Worm (Caenorhabditis elegans) whole organism, L4/young adult: ENCODE measurements around the gene clec-221.

Experiments used
- W03F9.2 ChIP-seq: fragments of 150-350 bp; optimal IDR thresholded peaks from 2 replicates; lab custom pipeline; 2014; ENCODE audit warnings: missing biosample characterization, missing genetic modification characterization
- dao-5 ChIP-seq: sonication (generic microtip); optimal IDR thresholded peaks from 2 replicates; lab custom pipeline; 2016; ENCODE audit warnings: missing genotype, missing genetic modification characterization, moderate library complexity, missing compliant biosample characterization
- him-1 ChIP-seq: sonication (generic microtip); optimal IDR thresholded peaks from 2 replicates; lab custom pipeline; 2016; ENCODE audit warnings: missing genotype, missing genetic modification reagents, missing genetic modification characterization, missing compliant biosample characterization

The clec-221 gene

DNA sequence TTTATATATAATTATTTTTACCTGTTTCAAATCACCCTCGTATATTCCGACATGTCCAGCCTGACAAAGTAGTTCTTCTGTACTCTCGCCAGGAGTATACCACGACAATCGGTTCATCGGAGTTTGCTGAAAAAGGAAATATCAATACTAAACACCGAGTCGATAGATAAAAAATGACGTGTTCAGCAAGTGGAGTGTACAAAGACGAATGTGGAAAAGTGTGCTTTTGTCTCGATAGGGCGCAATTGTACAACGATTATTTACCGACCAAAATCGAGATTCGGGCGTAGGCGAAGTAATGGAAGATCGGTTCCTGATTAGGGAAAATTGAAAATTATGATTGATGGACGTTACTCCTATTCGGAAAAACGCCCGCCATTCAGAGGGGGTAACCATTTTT is 6.3 kb upstream of the clec-221 start, which contains the start of gene vps-36:
Gene vps-36 (minus strand): TSS at position 126 of the 400 bp plus-strand sequence.
- TF ChIP-seq dao-5 (tag; lab: Kevin White, UChicago) (no peak), him-1 (tag; lab: Kevin White, UChicago) (no peak), W03F9.2 (tag; lab: Kevin White, UChicago) (no peak)

DNA sequence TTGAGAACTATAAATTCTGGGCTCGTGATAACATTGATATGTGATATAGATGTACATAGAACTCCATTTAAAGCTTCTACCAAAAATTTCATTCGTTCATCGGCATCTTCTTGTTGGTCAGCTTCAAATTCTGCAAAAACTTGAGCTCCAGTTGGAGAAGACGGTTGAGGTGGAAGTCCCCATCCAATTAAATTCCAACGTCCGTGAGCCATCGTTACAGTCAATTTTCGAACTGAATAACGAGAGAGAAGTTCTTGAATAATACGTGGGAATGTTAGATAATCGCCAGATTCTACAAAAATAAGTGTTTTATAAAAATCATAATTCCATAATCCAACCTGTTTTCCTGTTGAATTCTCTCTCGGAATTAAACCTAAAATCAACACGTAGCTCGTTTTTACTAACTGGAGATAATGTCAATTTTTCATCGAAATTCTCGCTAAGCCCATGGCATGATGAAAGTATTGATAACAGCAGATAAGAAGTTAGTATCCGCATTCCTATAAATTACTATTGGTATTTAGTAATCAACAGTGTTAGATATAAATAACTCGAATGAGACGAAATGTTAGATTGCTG is 4.2 kb upstream of the clec-221 start, which contains the start of gene pigt-1:
Gene pigt-1 (minus strand): TSS at position 500 of the 579 bp plus-strand sequence.
- no peak for TF ChIP-seq dao-5 (tag; lab: Kevin White, UChicago)
- TF ChIP-seq him-1 (tag; lab: Kevin White, UChicago), result no peak
- peak; percentile 11 for TF ChIP-seq W03F9.2 (tag; lab: Kevin White, UChicago)

ce11 chrV:10955681-10956476 is 1.6 kb upstream of the clec-221 start, which contains the start of gene F17C11.13:
TSS of gene F17C11.13 (plus strand) at chrV:10955923.
- TF ChIP-seq W03F9.2 (tag; lab: Kevin White, UChicago), result no peak
- no peak for TF ChIP-seq him-1 (tag; lab: Kevin White, UChicago)
- no peak for TF ChIP-seq dao-5 (tag; lab: Kevin White, UChicago)

- no peak for TF ChIP-seq him-1 (tag; lab: Kevin White, UChicago)
Measured at ce11 chrV:10954832-10955231, 598 bp upstream of the clec-221 start, which contains the start of gene F17C11.6. TSS of gene F17C11.6 (plus strand) at chrV:10955121.

- no peak for TF ChIP-seq W03F9.2 (tag; lab: Kevin White, UChicago)
- TF ChIP-seq dao-5 (tag; lab: Kevin White, UChicago), result no peak
- no peak for TF ChIP-seq him-1 (tag; lab: Kevin White, UChicago)
Measured at ce11 chrV:10953471-10954155, 621 bp downstream of the clec-221 start.

DNA sequence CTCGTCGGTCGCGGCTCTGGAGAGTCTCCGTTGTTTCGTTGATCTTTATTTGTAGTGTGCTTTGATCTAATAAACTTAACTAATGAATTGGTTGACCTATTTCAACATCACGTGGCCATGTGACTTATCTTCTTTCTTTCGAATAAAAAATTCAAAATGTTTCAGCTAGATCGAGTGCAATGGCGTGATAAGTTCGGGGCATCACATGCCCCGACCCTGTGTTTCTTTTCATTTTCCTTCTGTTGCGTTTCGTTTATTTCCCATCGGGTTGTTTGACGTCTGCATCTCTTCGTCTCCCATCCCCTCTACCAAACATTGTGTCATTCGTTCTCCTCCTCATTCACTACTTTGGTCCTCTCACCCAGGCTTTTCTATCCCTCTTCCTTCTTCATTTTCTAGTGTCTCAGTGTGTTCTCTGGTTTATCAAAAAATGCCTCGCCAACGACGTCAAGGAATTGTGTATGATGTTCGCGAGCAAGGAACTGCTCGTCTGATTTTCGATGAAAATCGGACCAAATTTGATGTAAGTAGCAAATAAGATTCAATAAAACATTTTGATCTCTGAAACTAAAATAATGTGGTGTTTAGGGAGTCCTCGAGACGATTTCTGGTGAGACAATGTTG is 2.5 kb downstream of the clec-221 start, which contains the start of gene F17C11.4:
Gene F17C11.4 (plus strand): TSS at position 206 of the 624 bp plus-strand sequence.
- no peak for TF ChIP-seq dao-5 (tag; lab: Kevin White, UChicago)
- TF ChIP-seq W03F9.2 (tag; lab: Kevin White, UChicago), result peak; percentile 62

DNA sequence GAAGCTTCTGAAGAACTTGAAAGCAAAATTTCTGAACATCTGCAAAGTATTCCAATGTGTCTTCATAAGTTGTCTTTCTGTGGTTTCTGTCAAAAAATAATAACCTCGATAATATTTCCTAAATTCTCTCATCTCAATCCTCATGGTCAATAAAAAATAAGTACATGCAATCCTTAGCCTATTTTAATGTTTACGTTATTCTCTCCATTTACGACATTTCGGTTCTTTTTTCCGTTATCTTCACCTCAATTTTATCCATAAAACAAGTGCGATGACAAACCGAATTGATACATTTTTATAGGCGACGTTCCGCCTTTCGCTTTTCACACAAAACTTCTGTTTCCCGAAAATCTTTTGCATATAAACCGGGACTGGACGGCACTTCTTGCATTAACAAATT is 4.7 kb downstream of the clec-221 start, which contains the start of gene col-153:
Gene col-153 (plus strand): TSS at position 301 of the 400 bp plus-strand sequence.
- no peak for TF ChIP-seq dao-5 (tag; lab: Kevin White, UChicago)
- TF ChIP-seq W03F9.2 (tag; lab: Kevin White, UChicago), result no peak
- TF ChIP-seq him-1 (tag; lab: Kevin White, UChicago), result no peak

- TF ChIP-seq him-1 (tag; lab: Kevin White, UChicago) (no peak), W03F9.2 (tag; lab: Kevin White, UChicago) (no peak), dao-5 (tag; lab: Kevin White, UChicago) (no peak)
Measured at ce11 chrV:10947930-10948329, 6.3 kb downstream of the clec-221 start, which contains the start of gene F17C11.2. TSS of gene F17C11.2 (plus strand) at chrV:10948230.

- TF ChIP-seq him-1 (tag; lab: Kevin White, UChicago), result no peak
- no peak for TF ChIP-seq W03F9.2 (tag; lab: Kevin White, UChicago)
- no peak for TF ChIP-seq dao-5 (tag; lab: Kevin White, UChicago)
Measured at ce11 chrV:10947210-10947609, 7.0 kb downstream of the clec-221 start.

DNA sequence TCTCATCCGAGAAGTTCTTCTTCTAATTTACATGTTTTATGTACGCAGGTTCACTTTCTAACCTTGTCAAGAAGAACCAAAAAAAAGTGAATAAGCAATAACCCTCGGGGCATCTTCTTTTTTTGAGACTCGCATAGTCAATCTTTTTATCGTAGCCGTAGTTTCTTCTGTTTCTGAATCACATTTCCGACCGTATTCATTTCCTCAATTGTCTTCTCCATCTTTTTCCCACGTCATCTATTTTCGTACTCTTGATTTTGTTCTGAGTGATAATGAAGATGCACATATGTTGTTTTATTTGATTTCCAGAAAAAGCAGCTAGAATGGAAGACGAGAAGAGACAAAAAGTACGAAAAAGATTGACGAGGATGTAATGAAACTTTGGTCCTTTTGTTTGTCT is 9.3 kb downstream of the clec-221 start:
- TF ChIP-seq W03F9.2 (tag; lab: Kevin White, UChicago) (no peak), dao-5 (tag; lab: Kevin White, UChicago) (no peak), him-1 (tag; lab: Kevin White, UChicago) (no peak)

DNA sequence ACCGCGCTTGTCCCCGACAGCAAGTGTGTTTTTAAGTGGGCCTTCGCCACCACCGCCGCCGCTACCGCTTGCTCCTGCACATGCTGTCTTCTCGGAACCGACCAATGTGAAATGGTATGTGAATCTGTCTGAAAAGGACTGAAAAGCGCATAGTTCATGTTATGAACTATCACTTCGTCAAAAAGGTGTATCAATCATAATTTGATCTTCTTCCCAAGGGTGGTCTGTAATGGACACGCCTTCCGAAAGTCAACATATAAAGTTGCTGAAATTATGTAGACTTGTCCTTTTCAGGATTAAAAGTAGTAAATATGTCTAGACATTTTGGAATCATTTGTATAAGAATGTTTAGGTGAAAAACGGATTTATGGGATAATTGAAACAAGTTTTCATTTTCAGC is 12.1 kb downstream of the clec-221 start, which contains the start of gene zip-9:
Gene zip-9 (plus strand): TSS at position 301 of the 400 bp plus-strand sequence.
- TF ChIP-seq W03F9.2 (tag; lab: Kevin White, UChicago), result no peak
- TF ChIP-seq dao-5 (tag; lab: Kevin White, UChicago), result no peak
- no peak for TF ChIP-seq him-1 (tag; lab: Kevin White, UChicago)

DNA sequence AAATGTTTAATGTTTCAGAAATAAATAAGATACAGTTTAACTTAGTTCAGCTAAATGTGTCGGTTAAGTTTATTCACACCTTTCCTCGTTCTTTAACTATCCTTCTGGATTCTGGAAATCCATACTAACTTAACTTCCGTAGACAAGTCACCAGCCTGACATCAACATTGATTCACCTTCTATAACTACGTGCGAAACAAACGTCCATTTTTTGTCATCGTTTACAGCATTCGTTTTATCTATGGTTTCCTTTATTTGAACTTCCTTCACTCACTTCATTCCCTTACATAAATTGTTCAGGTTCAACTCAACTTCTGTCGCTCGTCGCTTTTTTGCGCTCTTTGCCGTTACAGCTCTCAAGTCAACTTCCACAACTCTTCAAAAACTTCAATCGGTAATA is 13.1 kb downstream of the clec-221 start, which contains the start of gene F17C11.26:
Gene F17C11.26 (plus strand): TSS at position 301 of the 400 bp plus-strand sequence.
- no peak for TF ChIP-seq dao-5 (tag; lab: Kevin White, UChicago)
- TF ChIP-seq him-1 (tag; lab: Kevin White, UChicago), result no peak
- no peak for TF ChIP-seq W03F9.2 (tag; lab: Kevin White, UChicago)
